Fruit fly (Drosophila melanogaster): ENCODE measurements around the gene ry.

The ry gene

dm6 chr3R:13018995-13019394 is 13.3 kb upstream of the ry start:
- TF ChIP-seq Pif1A (GFP tag; optimal IDR thresholded peaks at IDR 0.05) (no peak), CG34367 (tag; optimal IDR thresholded peaks at IDR 0.05) (no peak), EcR (GFP tag; optimal IDR thresholded peaks at IDR 0.05) (no peak), gl (tag; optimal IDR thresholded peaks at IDR 0.05) (no peak), Snoo (tag; optimal IDR thresholded peaks at IDR 0.05) (no peak), CG17806 (tag; optimal IDR thresholded peaks at IDR 0.05) (no peak), D1 (tag; optimal IDR thresholded peaks at IDR 0.05) (no peak), CG8159 (tag; optimal IDR thresholded peaks at IDR 0.05) (no peak), fd96Ca (GFP tag; IDR thresholded peaks at IDR 0.05) (no peak), CG12605 (GFP tag; IDR thresholded peaks at IDR 0.05) (no peak)

dm6 chr3R:13030257-13031173 is 1.8 kb upstream of the ry start, which contains the start of the genes CG46281 and CG46280:
TSS of gene CG46281 (minus strand) at chr3R:13030307.
TSS of gene CG46280 (minus strand) at chr3R:13030659.
- TF ChIP-seq CG10348 (GFP tag; IDR thresholded peaks at IDR 0.05), result no peak
- no peak for TF ChIP-seq CG8159 (tag; optimal IDR thresholded peaks at IDR 0.05)
- TF ChIP-seq CG34367 (tag; optimal IDR thresholded peaks at IDR 0.05), result no peak
- TF ChIP-seq Ets98B (GFP tag; IDR thresholded peaks at IDR 0.05), result no peak
- TF ChIP-seq CG32121 (GFP tag; IDR thresholded peaks at IDR 0.05), result no peak
- no peak for TF ChIP-seq fd96Ca (GFP tag; IDR thresholded peaks at IDR 0.05)
- TF ChIP-seq Snoo (tag; optimal IDR thresholded peaks at IDR 0.05), result no peak
- no peak for TF ChIP-seq CG13204 (GFP tag; optimal IDR thresholded peaks at IDR 0.05)
- TF ChIP-seq CG12605 (GFP tag; IDR thresholded peaks at IDR 0.05), result no peak
- TF ChIP-seq gl (tag; optimal IDR thresholded peaks at IDR 0.05), result no peak
- no peak for TF ChIP-seq CG17806 (tag; optimal IDR thresholded peaks at IDR 0.05)
- no peak for TF ChIP-seq CG4496 (GFP tag; IDR thresholded peaks at IDR 0.05)
- no peak for TF ChIP-seq CG8301 (tag; optimal IDR thresholded peaks at IDR 0.05)
- no peak for TF ChIP-seq CG14655 (GFP tag; optimal IDR thresholded peaks at IDR 0.05)
- no peak for TF ChIP-seq CG9948 (tag; optimal IDR thresholded peaks at IDR 0.05)
- no peak for TF ChIP-seq rn (GFP tag; IDR thresholded peaks at IDR 0.05)
- TF ChIP-seq EcR (GFP tag; optimal IDR thresholded peaks at IDR 0.05), result no peak
- TF ChIP-seq Pif1B (GFP tag; optimal IDR thresholded peaks at IDR 0.05), result no peak

dm6 chr3R:13032975-13033445 is 682 bp downstream of the ry start:
- TF ChIP-seq Ets98B (GFP tag; IDR thresholded peaks at IDR 0.05) (0 out of 2 replicates have a peak, but pooled peaks have one; percentile 37), D1 (tag; optimal IDR thresholded peaks at IDR 0.05) (no peak), CG32121 (GFP tag; IDR thresholded peaks at IDR 0.05) (peak; percentile 33), CG8301 (tag; optimal IDR thresholded peaks at IDR 0.05) (no peak), CG13204 (GFP tag; optimal IDR thresholded peaks at IDR 0.05) (no peak), CG4496 (GFP tag; IDR thresholded peaks at IDR 0.05) (0 out of 3 replicates have a peak, but pooled peaks have one; percentile 36)

dm6 chr3R:13033670-13034069 is 1.3 kb downstream of the ry start:
- TF ChIP-seq CG9948 (tag; optimal IDR thresholded peaks at IDR 0.05), result no peak
- TF ChIP-seq CG13204 (GFP tag; optimal IDR thresholded peaks at IDR 0.05), result no peak
- no peak for TF ChIP-seq CG10348 (GFP tag; IDR thresholded peaks at IDR 0.05)
- no peak for TF ChIP-seq Pif1A (GFP tag; optimal IDR thresholded peaks at IDR 0.05)
- no peak for TF ChIP-seq rn (GFP tag; IDR thresholded peaks at IDR 0.05)
- no peak for TF ChIP-seq D1 (tag; optimal IDR thresholded peaks at IDR 0.05)
- TF ChIP-seq Snoo (tag; optimal IDR thresholded peaks at IDR 0.05), result no peak
- TF ChIP-seq CG8301 (tag; optimal IDR thresholded peaks at IDR 0.05), result no peak
- no peak for TF ChIP-seq CG15710 (tag; optimal IDR thresholded peaks at IDR 0.05)
- no peak for TF ChIP-seq Pif1B (GFP tag; optimal IDR thresholded peaks at IDR 0.05)
- no peak for TF ChIP-seq CG4496 (GFP tag; IDR thresholded peaks at IDR 0.05)
- no peak for TF ChIP-seq CG32121 (GFP tag; IDR thresholded peaks at IDR 0.05)
- no peak for TF ChIP-seq CG34367 (tag; optimal IDR thresholded peaks at IDR 0.05)

- TF ChIP-seq CG14655 (GFP tag; optimal IDR thresholded peaks at IDR 0.05) (no peak), CG8301 (tag; optimal IDR thresholded peaks at IDR 0.05) (no peak)
Measured at dm6 chr3R:13036064-13036463, 3.7 kb downstream of the ry start.

dm6 chr3R:13038075-13038474 is 5.7 kb downstream of the ry start, which contains the start of gene CG11668:
TSS of gene CG11668 (plus strand) at chr3R:13038375.
- no peak for TF ChIP-seq CG14655 (GFP tag; optimal IDR thresholded peaks at IDR 0.05)
- no peak for TF ChIP-seq CG10348 (GFP tag; IDR thresholded peaks at IDR 0.05)
- no peak for TF ChIP-seq EcR (GFP tag; optimal IDR thresholded peaks at IDR 0.05)
- no peak for TF ChIP-seq Pif1B (GFP tag; optimal IDR thresholded peaks at IDR 0.05)
- TF ChIP-seq CG17806 (tag; optimal IDR thresholded peaks at IDR 0.05), result no peak
- TF ChIP-seq CG12605 (GFP tag; IDR thresholded peaks at IDR 0.05), result no peak

Measured in whole organism, pupa.